Fruit fly (Drosophila melanogaster): Measurements from ENCODE around the gene Cyp4e3.

Gene Cyp4e3

dm6 chr2L:9698923-9699493 lies 50.9 kb downstream of the Cyp4e3 start, which contains the start of gene Pka-C1 (continued):
- TF ChIP-seq CG8388 (GFP tag; optimal IDR thresholded peaks at IDR 0.05), result no peak
- no peak for TF ChIP-seq Doc3 (GFP tag; IDR thresholded peaks at IDR 0.05; ENCODE audit: partially characterized antibody)
- TF ChIP-seq zen (tag; optimal IDR thresholded peaks at IDR 0.05), result peak; percentile 54
- no peak for TF ChIP-seq fru (optimal IDR thresholded peaks at IDR 0.05)
- no peak for TF ChIP-seq CG6654 (GFP tag; optimal IDR thresholded peaks at IDR 0.05)
- TF ChIP-seq inv (GFP tag; IDR thresholded peaks at IDR 0.05; ENCODE audit: partially characterized antibody), result peak; percentile 18; the same call in 1 of the 2 replicates
- TF ChIP-seq Hsf (GFP tag; optimal IDR thresholded peaks at IDR 0.05), result no peak
- TF ChIP-seq CG12659 (GFP tag; optimal IDR thresholded peaks at IDR 0.05), result peak; percentile 76
- no peak for TF ChIP-seq Max (GFP tag; optimal IDR thresholded peaks at IDR 0.05)
- TF ChIP-seq gsb-n (tag; optimal IDR thresholded peaks at IDR 0.05), result no peak
- TF ChIP-seq CG14014 (GFP tag; IDR thresholded peaks at IDR 0.05), result peak; percentile 30; the same call in 1 of the 2 replicates
- TF ChIP-seq Oaz (GFP tag; IDR thresholded peaks at IDR 0.05), result 0 out of 2 replicates have a peak, but pooled peaks have one; percentile 5
- peak; percentile 93 for TF ChIP-seq CG8478 (optimal IDR thresholded peaks at IDR 0.05)
- TF ChIP-seq MESR4 (GFP tag; optimal IDR thresholded peaks at IDR 0.05), result peak; percentile 73
- no peak; the same call in 2 of the 3 replicates for TF ChIP-seq croc (GFP tag; conservative IDR thresholded peaks at IDR 0.05)
- TF ChIP-seq tap (tag; optimal IDR thresholded peaks at IDR 0.05), result no peak
- peak; percentile 39 for TF ChIP-seq CG34376 (GFP tag; optimal IDR thresholded peaks at IDR 0.05)
- TF ChIP-seq CG1603 (tag; optimal IDR thresholded peaks at IDR 0.05), result peak; percentile 76
- no peak for TF ChIP-seq CG4707 (GFP tag; optimal IDR thresholded peaks at IDR 0.05)
- TF ChIP-seq Doc2 (GFP tag; IDR thresholded peaks at IDR 0.05), result no peak
- TF ChIP-seq vfl (GFP tag; optimal IDR thresholded peaks at IDR 0.05), result no peak
- peak; percentile 60 for TF ChIP-seq CG15514 (GFP tag; optimal IDR thresholded peaks at IDR 0.05)
- peak; percentile 32 for TF ChIP-seq zf30C (GFP tag; optimal IDR thresholded peaks at IDR 0.05)
- no peak for TF ChIP-seq CG1602 (GFP tag; optimal IDR thresholded peaks at IDR 0.05)
- no peak for TF ChIP-seq CkIIα-i1 (GFP tag; IDR thresholded peaks at IDR 0.05)
- TF ChIP-seq CG2678 (tag; optimal IDR thresholded peaks at IDR 0.05), result peak; percentile 6
- peak; percentile 77 for TF ChIP-seq ewg (GFP tag; optimal IDR thresholded peaks at IDR 0.05)
- peak; percentile 27 for TF ChIP-seq CG10267 (tag; optimal IDR thresholded peaks at IDR 0.05)
- TF ChIP-seq zfh2 (GFP tag; optimal IDR thresholded peaks at IDR 0.05), result no peak
- TF ChIP-seq CG14710 (tag; optimal IDR thresholded peaks at IDR 0.05), result peak; percentile 66
- no peak for TF ChIP-seq Dip3 (GFP tag; optimal IDR thresholded peaks at IDR 0.05)
- TF ChIP-seq cad (GFP tag; optimal IDR thresholded peaks at IDR 0.05), result no peak
- peak; percentile 95 for TF ChIP-seq Jarid2 (GFP tag; optimal IDR thresholded peaks at IDR 0.05)
- TF ChIP-seq corto (GFP tag; optimal IDR thresholded peaks at IDR 0.05), result no peak
- TF ChIP-seq hth (optimal IDR thresholded peaks at IDR 0.05), result no peak
- peak; percentile 24 for TF ChIP-seq CG9727 (GFP tag; optimal IDR thresholded peaks at IDR 0.05)
- no peak for TF ChIP-seq Myb (GFP tag; optimal IDR thresholded peaks at IDR 0.05)
- TF ChIP-seq CG18262 (tag; optimal IDR thresholded peaks at IDR 0.05), result no peak
- no peak for TF ChIP-seq tio (GFP tag; optimal IDR thresholded peaks at IDR 0.05)
- TF ChIP-seq crol (GFP tag; IDR thresholded peaks at IDR 0.05), result no peak
- TF ChIP-seq CG4282 (GFP tag; optimal IDR thresholded peaks at IDR 0.05), result peak; percentile 64
- 0 out of 2 replicates have a peak, but pooled peaks have one; percentile 41 for TF ChIP-seq aop (GFP tag; IDR thresholded peaks at IDR 0.05)
- peak in 1 of 2 experiments; percentile 83 for TF ChIP-seq eve (GFP tag; optimal IDR thresholded peaks at IDR 0.05)
- TF ChIP-seq CG18599 (GFP tag; optimal IDR thresholded peaks at IDR 0.05), result peak; percentile 47
- TF ChIP-seq CG1529 (GFP tag; optimal IDR thresholded peaks at IDR 0.05), result no peak
- TF ChIP-seq z (GFP tag; IDR thresholded peaks at IDR 0.05), result no peak
- no peak for TF ChIP-seq CG4820 (GFP tag; optimal IDR thresholded peaks at IDR 0.05)
- no peak for TF ChIP-seq CG12104 (GFP tag; optimal IDR thresholded peaks at IDR 0.05)
- TF ChIP-seq CG3065 (GFP tag; optimal IDR thresholded peaks at IDR 0.05), result no peak
- peak; percentile 85 for TF ChIP-seq chm (GFP tag; IDR thresholded peaks at IDR 0.05)
- no peak for TF ChIP-seq Trl (optimal IDR thresholded peaks at IDR 0.05)
- no peak for TF ChIP-seq Trl (GFP tag; optimal IDR thresholded peaks at IDR 0.05)

Measured in whole organism, embryonic.